Fruit fly (Drosophila melanogaster) Kc167 (cell line): ENCODE measurements around the gene bon.

Experiments
- Myc ChIP-seq: fragments of >200 bp; optimal IDR thresholded peaks from 2 replicates; lab custom pipeline; 2017; ENCODE audit warnings: missing external identifiers
- Sin3A ChIP-seq: fragments of >200 bp; optimal IDR thresholded peaks from 2 replicates; lab custom pipeline; 2018; ENCODE audit warnings: missing external identifiers
- h ChIP-seq: fragments of >200 bp; optimal IDR thresholded peaks from 3 replicates; lab custom pipeline; 2018; ENCODE audit warnings: missing external identifiers
- psq ChIP-seq: fragments of >200 bp; optimal IDR thresholded peaks from 2 replicates; lab custom pipeline; 2017; ENCODE audit warnings: missing external identifiers
- ttk ChIP-seq: sonication (Bioruptor generic); optimal IDR thresholded peaks from 2 replicates; lab custom pipeline; 2017; ENCODE audit warnings: missing external identifiers

- TF ChIP-seq psq (lab: Kevin White, UChicago), result no peak
- TF ChIP-seq Sin3A (lab: Kevin White, UChicago), result no peak
- TF ChIP-seq ttk (lab: Kevin White, UChicago), result no peak
- no peak for TF ChIP-seq Myc (lab: Kevin White, UChicago)
- TF ChIP-seq h (lab: Kevin White, UChicago), result no peak
Measured at dm6 chr3R:20548255-20548654, 44.7 kb upstream of the bon start.
